Worm (Caenorhabditis elegans) whole organism, L4/young adult: ENCODE measurements around the gene F48B9.1.

ENCODE experiments used
- W03F9.2 ChIP-seq: fragments of 150-350 bp; optimal IDR thresholded peaks from 2 replicates; lab custom pipeline; 2014; ENCODE audit warnings: missing biosample characterization, missing genetic modification characterization
- him-1 ChIP-seq: sonication (generic microtip); optimal IDR thresholded peaks from 2 replicates; lab custom pipeline; 2016; ENCODE audit warnings: missing genotype, missing genetic modification reagents, missing genetic modification characterization, missing compliant biosample characterization

DNA sequence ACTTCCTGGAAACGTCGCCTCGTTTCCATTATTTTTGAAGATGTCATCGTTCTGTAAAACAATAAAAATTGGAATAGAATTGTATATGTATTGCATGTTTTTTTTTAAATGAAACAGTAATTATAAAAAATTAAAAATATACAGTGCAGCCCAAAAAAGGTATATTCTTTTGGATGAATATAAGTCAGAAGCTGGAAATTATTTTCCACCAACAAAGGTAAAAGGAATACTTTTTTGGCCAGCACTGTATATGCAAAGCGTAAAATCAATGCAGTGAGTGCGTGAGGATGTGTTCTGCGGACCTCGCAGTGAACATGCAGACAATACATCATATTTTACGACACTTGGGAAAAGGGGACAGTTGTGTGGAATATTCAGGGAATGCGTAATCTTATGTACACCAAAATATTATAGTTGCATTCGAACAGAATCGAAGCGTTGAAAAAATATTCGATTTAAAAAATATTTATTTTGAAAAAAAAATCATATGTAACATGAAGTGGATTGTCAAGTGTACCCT, 4.3 kb upstream of the F48B9.1 start, which contains the start of gene F48B9.8:
- TF ChIP-seq W03F9.2 (no peak), him-1 (tag; lab: Kevin White, UChicago) (no peak)
